Worm (Caenorhabditis elegans) whole organism, L2 larva: Measurements from ENCODE around the gene nhr-164.

ENCODE experiments used
- lin-11 ChIP-seq: fragments of 150-350 bp; sonication (generic microtip); optimal IDR thresholded peaks from 2 replicates; lab custom pipeline; 2014; ENCODE audit warnings: missing biosample characterization, missing genetic modification characterization, inconsistent platforms, mixed read lengths
- lsy-2 ChIP-seq, 2 experiments: fragments of 150-350 bp in 1 of 2; sonication (generic microtip) in 1 of 2; optimal IDR thresholded peaks; 2 replicates each; lab custom pipeline; 2014 to 2017; ENCODE audit warnings: missing biosample characterization in 2 of 2, missing genetic modification characterization in 2 of 2
- unc-55 ChIP-seq: fragments of 150-350 bp; sonication (generic microtip); optimal IDR thresholded peaks from 3 replicates; lab custom pipeline; 2014; ENCODE audit warnings: missing biosample characterization, missing genetic modification reagents, missing genetic modification characterization
- zag-1 ChIP-seq: fragments of 150-350 bp; optimal IDR thresholded peaks from 2 replicates; lab custom pipeline; 2014; ENCODE audit warnings: missing biosample characterization, missing genetic modification characterization
- ztf-11 ChIP-seq: sonication (generic microtip); optimal IDR thresholded peaks from 2 replicates; lab custom pipeline; 2017; ENCODE audit warnings: missing biosample characterization, missing genetic modification characterization

- no peak for TF ChIP-seq lsy-2 (tag; optimal IDR thresholded peaks at IDR 0.05; lab: Kevin White, UChicago)
- no peak for TF ChIP-seq unc-55 (GFP tag; lab: Kevin White, UChicago)
- no peak for TF ChIP-seq ztf-11
- TF ChIP-seq lin-11 (tag; lab: Kevin White, UChicago) = no peak
- TF ChIP-seq zag-1 (tag; lab: Kevin White, UChicago) = no peak
These were observed 8.9 kb upstream of the nhr-164 start, which contains the start of gene kin-30 for ce11 chrV:15244456-15244855.
